Fruit fly (Drosophila melanogaster) whole organism: ENCODE results near the gene HBS1.

Experiments used
- CG8478 ChIP-seq: fragments of >200 bp; optimal IDR thresholded peaks from 2 replicates; lab custom pipeline; 2018; ENCODE audit warnings: inconsistent platforms
- Dll ChIP-seq: fragments of >200 bp; optimal IDR thresholded peaks from 2 replicates; lab custom pipeline; 2017
- EcR ChIP-seq, 2 experiments: fragments of >200 bp; optimal IDR thresholded peaks; 2 replicates each; lab custom pipeline; 2017; ENCODE audit warnings: missing biosample characterization in 2 of 2, missing genetic modification characterization in 2 of 2, missing genetic modification reagents in 2 of 2
- pan ChIP-seq: fragments of >200 bp; optimal IDR thresholded peaks from 2 replicates; lab custom pipeline; 2017
- psq ChIP-seq: fragments of >200 bp; optimal IDR thresholded peaks from 2 replicates; lab custom pipeline; 2017
- usp ChIP-seq: fragments of >200 bp; optimal IDR thresholded peaks from 2 replicates; lab custom pipeline; 2017; ENCODE audit warnings: missing biosample characterization, missing genetic modification characterization, mixed read lengths

DNA sequence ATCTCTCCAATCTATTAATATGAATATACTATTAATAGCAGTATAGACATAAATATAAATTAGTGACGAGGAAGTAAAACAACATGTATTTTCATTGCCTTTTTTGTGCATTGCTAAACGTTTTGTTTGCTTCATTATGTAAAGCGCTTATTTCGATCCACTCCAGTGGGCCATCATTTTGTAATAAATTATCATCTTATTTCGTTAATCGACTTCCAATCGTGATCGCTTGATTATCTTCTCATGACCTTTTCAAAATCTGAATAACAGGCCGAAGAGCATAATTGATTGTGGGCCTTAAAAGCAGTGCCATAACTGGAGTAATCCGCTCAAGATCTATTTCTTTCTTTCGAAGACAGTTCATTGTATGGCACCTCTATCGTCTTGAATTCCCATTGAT is 47.6 kb downstream of the HBS1 start:
- TF ChIP-seq Dll (no peak), psq (no peak), pan (lab: Kevin White, UChicago) (no peak), usp (GFP tag; lab: Kevin White, UChicago) (no peak), EcR (GFP tag; optimal IDR thresholded peaks at IDR 0.05; lab: Kevin White, UChicago) (no peak), CG8478 (no peak)
